Fruit fly (Drosophila melanogaster) whole organism, wandering third instar larva: ENCODE results near the gene TotM.
A peak's percentile ranks its signal among the peaks of the same experiment; 100 is the strongest.

ENCODE experiments used
- Abd-B ChIP-seq: fragments of >200 bp; optimal IDR thresholded peaks from 2 replicates; lab custom pipeline; 2017; ENCODE audit warnings: missing biosample characterization, missing genetic modification characterization
- CG32264 ChIP-seq: fragments of 200-800 bp; sonication (Bioruptor generic); optimal IDR thresholded peaks from 2 replicates; lab custom pipeline; 2016; ENCODE audit warnings: missing biosample characterization, missing genetic modification characterization
- CG9705 ChIP-seq: fragments of 200-800 bp; sonication (Bioruptor generic); optimal IDR thresholded peaks from 2 replicates; lab custom pipeline; 2018; ENCODE audit warnings: missing biosample characterization, mild to moderate bottlenecking, missing genetic modification characterization
- Dfd ChIP-seq: fragments of >200 bp; optimal IDR thresholded peaks from 2 replicates; lab custom pipeline; 2017; ENCODE audit warnings: missing biosample characterization, missing genetic modification characterization
- Dif ChIP-seq: fragments of 200-275, 200-300 bp; sonication (Bioruptor generic); optimal IDR thresholded peaks from 2 replicates; lab custom pipeline; 2018; ENCODE audit warnings: missing biosample characterization, missing genetic modification characterization; ENCODE audit not compliant: partially characterized antibody
- GATAd ChIP-seq: sonication (Bioruptor generic); optimal IDR thresholded peaks from 2 replicates; lab custom pipeline; 2016; ENCODE audit warnings: missing biosample characterization, missing genetic modification characterization
- HLH106 ChIP-seq: fragments of 200-800 bp; optimal IDR thresholded peaks from 3 replicates; lab custom pipeline; 2019; ENCODE audit warnings: missing biosample characterization, mild to moderate bottlenecking, missing genetic modification characterization, moderate library complexity
- Hnf4 ChIP-seq: fragments of 200-800 bp; sonication (Bioruptor generic); optimal IDR thresholded peaks from 2 replicates; lab custom pipeline; 2016; ENCODE audit warnings: missing biosample characterization, mild to moderate bottlenecking, missing genetic modification characterization
- Hr83 ChIP-seq: fragments of 200-300 bp; sonication (Bioruptor generic); optimal IDR thresholded peaks from 2 replicates; lab custom pipeline; 2016; ENCODE audit warnings: missing biosample characterization, mild to moderate bottlenecking, missing genetic modification characterization, moderate library complexity; ENCODE audit not compliant: poor library complexity, severe bottlenecking
- Jra ChIP-seq: sonication (Bioruptor generic); optimal IDR thresholded peaks from 2 replicates; lab custom pipeline; 2016; ENCODE audit warnings: missing biosample characterization, missing genetic modification characterization
- Myc ChIP-seq: fragments of >200 bp; optimal IDR thresholded peaks from 2 replicates; lab custom pipeline; 2017
- N ChIP-seq: fragments of >200 bp; optimal IDR thresholded peaks from 2 replicates; lab custom pipeline; 2018; ENCODE audit warnings: missing biosample characterization, missing external identifiers, missing genetic modification characterization
- OdsH ChIP-seq: fragments of 200-800 bp; sonication (Bioruptor generic); optimal IDR thresholded peaks from 2 replicates; lab custom pipeline; 2016; ENCODE audit warnings: missing biosample characterization, mild to moderate bottlenecking, missing genetic modification characterization
- Rel ChIP-seq, 2 experiments: fragments of 200-800 bp; sonication (Bioruptor generic) in 1 of 2; optimal IDR thresholded peaks; 2 replicates in 1 of 2; 3 replicates in 1 of 2; lab custom pipeline; 2016 to 2019; ENCODE audit warnings: mild to moderate bottlenecking in 2 of 2, missing biosample characterization in 2 of 2, missing genetic modification characterization in 2 of 2, moderate library complexity in 1 of 2
- Sp1 ChIP-seq: fragments of 200-800 bp; sonication (Bioruptor generic); optimal IDR thresholded peaks from 3 replicates; lab custom pipeline; 2019; ENCODE audit warnings: missing biosample characterization, mild to moderate bottlenecking, missing genetic modification characterization, moderate library complexity
- br ChIP-seq: fragments of 200-800 bp; sonication (Bioruptor generic); optimal IDR thresholded peaks from 2 replicates; lab custom pipeline; 2016; ENCODE audit warnings: missing biosample characterization, missing genetic modification characterization
- brk ChIP-seq: fragments of 200-800 bp; sonication (Bioruptor generic); optimal IDR thresholded peaks from 2 replicates; lab custom pipeline; 2016; ENCODE audit warnings: missing biosample characterization, mild to moderate bottlenecking, missing genetic modification characterization
- dl ChIP-seq, 2 experiments: fragments of 175-275, 200-275 bp in 1 of 2; fragments of 200-275 bp in 1 of 2; sonication (Bioruptor generic); optimal IDR thresholded peaks; lab custom pipeline; 2018; ENCODE audit warnings: mild to moderate bottlenecking in 2 of 2, missing biosample characterization in 2 of 2, missing genetic modification characterization in 2 of 2, moderate library complexity in 2 of 2; ENCODE audit not compliant: partially characterized antibody in 2 of 2, insufficient read depth in 1 of 2
- dmrt93B ChIP-seq: fragments of 200-800 bp; sonication (Bioruptor generic); optimal IDR thresholded peaks from 2 replicates; lab custom pipeline; 2018; ENCODE audit warnings: missing biosample characterization, mild to moderate bottlenecking, missing genetic modification characterization
- dsf ChIP-seq: sonication (Bioruptor generic); optimal IDR thresholded peaks from 2 replicates; lab custom pipeline; 2016; ENCODE audit warnings: missing biosample characterization, missing genetic modification characterization, borderline replicate concordance
- ey ChIP-seq: fragments of 200-800 bp; sonication (Bioruptor generic); optimal IDR thresholded peaks from 2 replicates; lab custom pipeline; 2016; ENCODE audit warnings: missing biosample characterization, missing genetic modification characterization
- foxo ChIP-seq, 2 experiments: fragments of 200-800 bp; sonication (Bioruptor generic); optimal IDR thresholded peaks; 2 replicates in 1 of 2; 3 replicates in 1 of 2; lab custom pipeline; 2016 to 2017; ENCODE audit warnings: missing biosample characterization in 2 of 2, missing genetic modification characterization in 2 of 2
- fru ChIP-seq: fragments of 200-800 bp; sonication (Bioruptor generic); optimal IDR thresholded peaks from 3 replicates; lab custom pipeline; 2016; ENCODE audit warnings: missing biosample characterization, mild to moderate bottlenecking, missing genetic modification characterization
- h ChIP-seq: fragments of 200-800 bp; sonication (Bioruptor generic); optimal IDR thresholded peaks from 3 replicates; lab custom pipeline; 2016; ENCODE audit warnings: missing biosample characterization, mild to moderate bottlenecking, missing genetic modification characterization
- lola ChIP-seq: fragments of >200 bp; optimal IDR thresholded peaks from 2 replicates; lab custom pipeline; 2017; ENCODE audit warnings: missing biosample characterization, missing genetic modification characterization
- pan ChIP-seq: fragments of >200 bp; optimal IDR thresholded peaks from 2 replicates; lab custom pipeline; 2017
- psq ChIP-seq: fragments of 200-800 bp; sonication (Bioruptor generic); optimal IDR thresholded peaks from 3 replicates; lab custom pipeline; 2017; ENCODE audit warnings: missing biosample characterization, mild to moderate bottlenecking, missing genetic modification characterization, moderate library complexity
- rgr ChIP-seq: fragments of 200-800 bp; sonication (Bioruptor generic); optimal IDR thresholded peaks from 3 replicates; lab custom pipeline; 2016; ENCODE audit warnings: missing biosample characterization, mild to moderate bottlenecking, missing genetic modification characterization
- sage ChIP-seq: fragments of 200-800 bp; sonication (Bioruptor generic); optimal IDR thresholded peaks from 2 replicates; lab custom pipeline; 2016; ENCODE audit warnings: missing biosample characterization, mild to moderate bottlenecking, missing genetic modification characterization
- sv ChIP-seq: fragments of 200-800 bp; sonication (Bioruptor generic); optimal IDR thresholded peaks from 3 replicates; lab custom pipeline; 2016; ENCODE audit warnings: missing biosample characterization, missing genetic modification characterization
- tai ChIP-seq: sonication (Bioruptor generic); optimal IDR thresholded peaks from 2 replicates; lab custom pipeline; 2016; ENCODE audit warnings: missing biosample characterization, missing genetic modification characterization
- usp ChIP-seq: fragments of >200 bp; optimal IDR thresholded peaks from 2 replicates; lab custom pipeline; 2017; ENCODE audit warnings: missing biosample characterization, missing genetic modification characterization
- woc ChIP-seq: sonication (Bioruptor generic); optimal IDR thresholded peaks from 2 replicates; lab custom pipeline; 2016; ENCODE audit warnings: missing biosample characterization, mild to moderate bottlenecking, missing genetic modification characterization

The TotM gene

DNA sequence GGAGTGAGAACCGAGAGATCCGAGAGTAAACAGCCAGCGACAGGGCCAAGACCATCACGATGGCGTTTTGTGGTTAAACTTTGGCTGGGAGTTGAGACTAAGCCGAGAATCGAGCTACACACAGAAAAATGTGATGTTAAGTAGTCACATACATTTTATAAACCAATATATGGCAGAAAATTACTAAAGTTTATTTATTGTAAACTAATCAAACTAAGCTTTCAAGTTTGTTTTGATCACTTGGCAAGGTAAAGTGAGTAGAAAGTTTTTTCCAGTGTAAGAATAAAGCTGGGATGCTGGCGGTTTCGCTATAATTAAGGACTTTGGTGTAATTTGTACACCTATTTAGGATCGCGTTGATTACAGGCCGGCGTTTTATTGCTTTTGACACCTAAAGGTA is 42.9 kb downstream of the TotM start:
- TF ChIP-seq GATAd (GFP tag; lab: Kevin White, UChicago), result no peak
- peak; percentile 49 for TF ChIP-seq OdsH (GFP tag; lab: Kevin White, UChicago)
- TF ChIP-seq Hr83 (GFP tag; lab: Kevin White, UChicago), result no peak
- TF ChIP-seq Dif, result no peak
- no peak for TF ChIP-seq Dfd (GFP tag; lab: Kevin White, UChicago)
- peak; percentile 9 for TF ChIP-seq woc
- no peak for TF ChIP-seq Myc
- TF ChIP-seq CG9705 (GFP tag; lab: Kevin White, UChicago), result no peak
- TF ChIP-seq Hnf4 (GFP tag; lab: Kevin White, UChicago), result peak; percentile 31
- TF ChIP-seq CG32264 (GFP tag; lab: Kevin White, UChicago), result no peak
- TF ChIP-seq Jra (GFP tag; lab: Kevin White, UChicago), result no peak
- TF ChIP-seq dmrt93B (GFP tag; lab: Kevin White, UChicago), result no peak
- TF ChIP-seq Rel (GFP tag; optimal IDR thresholded peaks at IDR 0.05; lab: Kevin White, UChicago), result no peak
- TF ChIP-seq Rel (tag; optimal IDR thresholded peaks at IDR 0.05; lab: Kevin White, UChicago), result no peak
- peak; percentile 34 for TF ChIP-seq rgr (GFP tag; lab: Kevin White, UChicago)
- TF ChIP-seq usp (GFP tag; lab: Kevin White, UChicago), result no peak
- TF ChIP-seq fru (GFP tag; lab: Kevin White, UChicago), result peak; percentile 46
- peak; percentile 26 for TF ChIP-seq br (GFP tag; lab: Kevin White, UChicago)
- peak; percentile 54 for TF ChIP-seq h (GFP tag; lab: Kevin White, UChicago)
- no peak for TF ChIP-seq brk (GFP tag; lab: Kevin White, UChicago)
- TF ChIP-seq foxo (GFP tag; optimal IDR thresholded peaks at IDR 0.05; lab: Kevin White, UChicago), result peak in 1 of 2 experiments; percentile 54
- peak; percentile 48 for TF ChIP-seq HLH106
- no peak for TF ChIP-seq lola (GFP tag; lab: Kevin White, UChicago)
- peak; percentile 32 for TF ChIP-seq psq (GFP tag; lab: Kevin White, UChicago)
- TF ChIP-seq ey (GFP tag; lab: Kevin White, UChicago), result peak; percentile 45
- TF ChIP-seq Sp1, result peak; percentile 30

DNA sequence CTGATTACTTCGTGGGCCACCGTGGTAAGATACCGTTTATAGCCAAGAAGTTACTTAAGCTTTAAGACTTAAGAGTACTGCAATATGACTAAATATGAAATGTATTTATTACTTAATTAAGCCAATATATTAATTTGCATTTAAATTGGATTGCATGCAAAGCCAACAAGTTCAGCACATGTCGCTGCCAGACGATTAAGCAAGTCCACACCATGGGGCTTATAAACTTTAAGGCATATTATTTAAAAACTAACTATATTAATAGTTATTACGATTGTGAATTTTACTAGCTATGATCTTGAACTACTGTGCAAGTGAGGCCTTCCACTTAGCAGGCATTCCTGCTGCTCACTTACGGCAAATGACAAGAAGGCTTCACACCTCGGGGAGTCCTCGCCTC is 44.6 kb downstream of the TotM start:
- no peak for TF ChIP-seq fru (GFP tag; lab: Kevin White, UChicago)
- TF ChIP-seq br (GFP tag; lab: Kevin White, UChicago), result no peak
- no peak for TF ChIP-seq CG32264 (GFP tag; lab: Kevin White, UChicago)
- no peak for TF ChIP-seq sage (GFP tag; lab: Kevin White, UChicago)
- TF ChIP-seq GATAd (GFP tag; lab: Kevin White, UChicago), result no peak
- TF ChIP-seq dmrt93B (GFP tag; lab: Kevin White, UChicago), result no peak
- TF ChIP-seq Abd-B, result no peak
- TF ChIP-seq tai (GFP tag; lab: Kevin White, UChicago), result no peak
- TF ChIP-seq Jra (GFP tag; lab: Kevin White, UChicago), result no peak
- no peak for TF ChIP-seq usp (GFP tag; lab: Kevin White, UChicago)
- TF ChIP-seq ey (GFP tag; lab: Kevin White, UChicago), result no peak
- TF ChIP-seq N, result no peak
- no peak for TF ChIP-seq sv (GFP tag; lab: Kevin White, UChicago)
- TF ChIP-seq rgr (GFP tag; lab: Kevin White, UChicago), result no peak
- no peak for TF ChIP-seq Hnf4 (GFP tag; lab: Kevin White, UChicago)

DNA sequence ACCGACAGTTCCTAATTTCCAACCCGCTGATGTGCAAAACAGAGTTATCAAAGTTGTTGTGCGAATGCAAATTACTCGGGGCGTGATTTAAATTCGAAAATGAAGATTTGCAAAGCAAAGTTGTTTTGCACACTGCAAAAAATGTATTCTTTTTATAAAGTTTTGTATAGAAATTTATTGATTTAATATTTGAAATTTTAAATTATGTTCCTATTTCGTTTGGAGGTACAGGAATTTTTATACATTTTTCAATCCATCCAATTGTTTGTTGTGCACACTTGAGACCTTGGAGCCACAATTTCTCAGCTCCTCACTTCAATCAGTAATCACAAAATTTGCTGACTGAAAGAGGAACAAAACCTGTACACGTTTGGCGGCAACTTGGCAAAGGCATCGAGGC is 45.3 kb downstream of the TotM start:
- TF ChIP-seq psq (GFP tag; lab: Kevin White, UChicago), result no peak
- TF ChIP-seq fru (GFP tag; lab: Kevin White, UChicago), result peak; percentile 7
- peak; percentile 9 for TF ChIP-seq Sp1
- TF ChIP-seq brk (GFP tag; lab: Kevin White, UChicago), result no peak
- TF ChIP-seq pan (lab: Kevin White, UChicago), result no peak
- TF ChIP-seq sage (GFP tag; lab: Kevin White, UChicago), result no peak
- peak in 1 of 2 experiments; percentile 31 for TF ChIP-seq foxo (GFP tag; optimal IDR thresholded peaks at IDR 0.05; lab: Kevin White, UChicago)
- TF ChIP-seq OdsH (GFP tag; lab: Kevin White, UChicago), result peak; percentile 4
- TF ChIP-seq rgr (GFP tag; lab: Kevin White, UChicago), result peak; percentile 25
- peak; percentile 35 for TF ChIP-seq HLH106
- peak; percentile 19 for TF ChIP-seq h (GFP tag; lab: Kevin White, UChicago)
- no peak for TF ChIP-seq dl (GFP tag; optimal IDR thresholded peaks at IDR 0.05; lab: Kevin White, UChicago; ENCODE audit: insufficient read depth in 1 of 2, partially characterized antibody in 2 of 2)
- TF ChIP-seq dsf (GFP tag; lab: Kevin White, UChicago), result no peak
- TF ChIP-seq, all 38 proteins: peak for 7
